Fruit fly (Drosophila melanogaster): ENCODE measurements around the gene RpL17.

The RpL17 gene

DNA sequence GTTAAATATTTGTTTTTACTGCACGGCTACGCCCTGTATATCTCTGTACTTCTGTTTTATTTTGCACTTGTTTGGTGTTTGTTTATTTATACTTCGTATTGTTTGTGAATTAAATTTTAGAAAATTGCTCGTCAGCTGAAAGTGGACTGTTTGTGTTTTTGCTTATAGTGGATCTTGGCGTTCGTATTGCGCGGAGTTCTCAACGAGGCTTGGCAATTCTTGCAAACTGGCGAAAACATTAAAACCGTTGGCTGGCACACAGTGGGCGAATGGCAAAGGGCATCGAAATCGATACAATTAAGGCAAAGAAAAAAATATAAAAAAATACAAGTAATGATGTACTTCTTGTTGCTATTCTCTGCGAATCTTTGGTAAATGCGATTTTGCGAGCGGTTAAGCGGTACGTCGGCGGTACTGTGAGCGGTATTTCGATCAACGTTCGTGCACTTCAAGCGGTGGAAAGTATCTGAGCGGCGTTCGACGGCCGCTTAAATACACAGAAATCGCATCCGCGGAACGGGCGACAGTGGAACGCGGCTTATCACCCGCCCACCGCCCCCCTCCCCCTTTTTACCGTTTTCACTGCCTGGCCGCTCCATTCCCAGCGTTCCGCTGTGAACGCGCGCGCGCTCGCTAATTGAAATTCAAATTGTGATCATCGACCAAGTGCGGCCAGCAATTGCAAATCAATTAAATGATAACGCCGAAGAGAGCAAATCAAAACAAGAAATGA is 17.1 kb downstream of the RpL17 start (continued):
- TF ChIP-seq ems (GFP tag; optimal IDR thresholded peaks at IDR 0.05), result no peak
- no peak for TF ChIP-seq CG1529 (GFP tag; optimal IDR thresholded peaks at IDR 0.05)
- no peak for TF ChIP-seq Neu2 (GFP tag; optimal IDR thresholded peaks at IDR 0.05; ENCODE audit: borderline replicate concordance)
- TF ChIP-seq CG31441 (GFP tag; IDR thresholded peaks at IDR 0.05), result no peak
- TF ChIP-seq CG11247 (GFP tag; IDR thresholded peaks at IDR 0.05), result no peak
- TF ChIP-seq wek (GFP tag; optimal IDR thresholded peaks at IDR 0.05), result no peak
- no peak for TF ChIP-seq CG17829 (tag; optimal IDR thresholded peaks at IDR 0.05)
- TF ChIP-seq CG7745 (tag; optimal IDR thresholded peaks at IDR 0.05), result no peak
- 0 out of 2 replicates have a peak, but pooled peaks have one; percentile 11 for TF ChIP-seq amos (GFP tag; IDR thresholded peaks at IDR 0.05; ENCODE audit: partially characterized antibody)
- no peak for TF ChIP-seq Chrac-16 (GFP tag; optimal IDR thresholded peaks at IDR 0.05)

DNA sequence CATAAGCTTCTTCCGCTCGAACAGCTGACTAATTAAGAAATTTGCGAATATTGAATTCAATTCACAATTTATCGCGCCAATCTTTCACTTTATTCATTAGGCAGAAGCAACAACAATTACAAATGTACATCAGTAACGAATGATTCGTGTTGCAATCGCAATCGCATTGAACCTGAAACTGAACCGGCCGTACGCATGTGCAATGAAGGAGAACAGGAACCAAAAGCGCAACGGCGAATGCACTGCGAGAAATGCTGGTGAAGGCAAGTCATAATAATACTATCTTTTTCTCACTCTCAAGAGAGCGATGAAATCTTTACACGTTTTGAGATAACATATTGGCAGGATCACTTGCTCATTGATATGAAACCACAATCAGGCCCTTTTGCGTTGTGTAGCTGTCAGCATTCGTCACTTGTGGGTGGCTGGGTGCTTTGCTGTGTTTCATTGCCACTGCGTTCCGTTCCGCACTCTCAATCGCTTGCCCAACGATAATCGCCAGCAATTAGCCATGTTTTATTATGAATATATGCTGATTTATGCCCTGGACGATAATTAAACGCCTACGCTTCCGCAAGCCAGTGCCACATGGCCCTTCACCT is 19.0 kb downstream of the RpL17 start:
- TF ChIP-seq hb (GFP tag; IDR thresholded peaks at IDR 0.05; ENCODE audit: partially characterized antibody) (no peak), stwl (tag; optimal IDR thresholded peaks at IDR 0.05) (peak; percentile 36), seq (GFP tag; IDR thresholded peaks at IDR 0.05) (no peak), CG18011 (GFP tag; optimal IDR thresholded peaks at IDR 0.05) (peak; percentile 94), CG8290 (GFP tag; optimal IDR thresholded peaks at IDR 0.05) (peak; percentile 31), CG8290 (tag; optimal IDR thresholded peaks at IDR 0.05) (no peak), CG14441 (GFP tag; IDR thresholded peaks at IDR 0.05) (0 out of 2 replicates have a peak, but pooled peaks have one; percentile 37), pfk (GFP tag; optimal IDR thresholded peaks at IDR 0.05) (peak; percentile 78)

DNA sequence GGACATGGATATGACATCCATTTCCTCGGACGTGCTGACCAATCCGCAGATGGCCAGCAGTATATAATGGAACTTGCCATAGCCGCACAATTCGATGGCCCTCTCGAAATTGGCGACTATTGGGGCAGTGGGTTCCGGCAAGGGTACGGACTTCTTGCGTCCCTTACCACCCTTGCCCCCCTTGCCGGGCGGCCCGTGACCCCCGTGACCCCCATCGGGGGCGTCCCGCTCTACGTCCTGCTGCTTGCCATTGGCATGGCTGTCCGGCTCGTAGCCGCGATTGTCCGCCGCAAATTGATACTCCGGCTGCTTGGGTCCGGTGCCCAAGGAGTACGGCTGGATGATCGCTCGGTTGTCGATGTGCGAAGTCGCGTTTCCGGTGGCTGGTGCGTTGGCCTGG is 20.4 kb downstream of the RpL17 start:
- TF ChIP-seq CG14441 (GFP tag; IDR thresholded peaks at IDR 0.05), result peak; percentile 45; the same call in 1 of the 2 replicates
- TF ChIP-seq CG7271 (tag; optimal IDR thresholded peaks at IDR 0.05), result no peak
- TF ChIP-seq Hr39 (optimal IDR thresholded peaks at IDR 0.05), result peak; percentile 62
- no peak for TF ChIP-seq Lpt (GFP tag; optimal IDR thresholded peaks at IDR 0.05)

DNA sequence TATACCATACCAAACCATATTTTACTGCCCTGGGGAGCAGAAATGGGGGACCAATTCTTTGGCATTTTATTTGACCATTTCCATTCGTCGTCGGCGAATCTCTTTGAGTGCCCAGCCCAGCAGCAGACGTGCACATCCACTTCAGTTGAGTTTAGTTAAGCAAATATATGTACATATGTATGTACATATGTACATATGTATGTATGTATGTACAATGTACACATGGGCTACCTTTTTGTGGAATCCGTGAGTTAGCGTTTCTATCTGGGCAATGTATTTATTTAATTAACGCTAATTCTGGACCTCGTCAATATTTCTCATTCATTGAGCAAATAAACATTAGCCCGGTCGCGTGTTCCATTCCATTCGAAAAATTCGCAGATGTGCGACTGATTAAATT is 24.1 kb downstream of the RpL17 start:
- TF ChIP-seq sna (GFP tag; IDR thresholded peaks at IDR 0.05; ENCODE audit: partially characterized antibody), result no peak
- TF ChIP-seq phol (tag; optimal IDR thresholded peaks at IDR 0.05), result no peak
- TF ChIP-seq bowl (GFP tag; IDR thresholded peaks at IDR 0.05), result no peak
- peak; percentile 1 for TF ChIP-seq CG2712 (tag; optimal IDR thresholded peaks at IDR 0.05)
- TF ChIP-seq Blimp-1 (GFP tag; optimal IDR thresholded peaks at IDR 0.05), result peak; percentile 25
- TF ChIP-seq dm (GFP tag; optimal IDR thresholded peaks at IDR 0.05), result no peak
- no peak for TF ChIP-seq ttk (GFP tag; IDR thresholded peaks at IDR 0.05)
- no peak for TF ChIP-seq CG14710 (tag; optimal IDR thresholded peaks at IDR 0.05)
- peak; percentile 26 for TF ChIP-seq bab2 (GFP tag; optimal IDR thresholded peaks at IDR 0.05)
- no peak for TF ChIP-seq CG15269 (tag; optimal IDR thresholded peaks at IDR 0.05)
- TF ChIP-seq MBD-R2 (GFP tag; IDR thresholded peaks at IDR 0.05), result peak; percentile 13; the same call in 1 of the 2 replicates
- TF ChIP-seq ase (GFP tag; IDR thresholded peaks at IDR 0.05), result no peak
- TF ChIP-seq Ssrp (tag; optimal IDR thresholded peaks at IDR 0.05), result no peak
- TF ChIP-seq dysf (GFP tag; IDR thresholded peaks at IDR 0.05), result no peak
- peak; percentile 18 for TF ChIP-seq CG5180 (GFP tag; optimal IDR thresholded peaks at IDR 0.05)
- no peak for TF ChIP-seq Spps (tag; optimal IDR thresholded peaks at IDR 0.05)
- TF ChIP-seq tna (GFP tag; IDR thresholded peaks at IDR 0.05; ENCODE audit: partially characterized antibody), result no peak
- no peak for TF ChIP-seq zen (tag; optimal IDR thresholded peaks at IDR 0.05)
- TF ChIP-seq Bdp1 (GFP tag; optimal IDR thresholded peaks at IDR 0.05), result peak; percentile 4
- no peak for TF ChIP-seq pros (GFP tag; optimal IDR thresholded peaks at IDR 0.05)
- TF ChIP-seq CG18476 (GFP tag; optimal IDR thresholded peaks at IDR 0.05), result no peak
- peak; percentile 50; the same call in 1 of the 3 replicates for TF ChIP-seq z (GFP tag; IDR thresholded peaks at IDR 0.05)
- TF ChIP-seq MESR4 (GFP tag; optimal IDR thresholded peaks at IDR 0.05), result no peak
- no peak for TF ChIP-seq chm (GFP tag; IDR thresholded peaks at IDR 0.05)

Measured in whole organism, embryonic.